Worm (Caenorhabditis elegans): Measurements from ENCODE around the gene Y53F4B.17.

DNA sequence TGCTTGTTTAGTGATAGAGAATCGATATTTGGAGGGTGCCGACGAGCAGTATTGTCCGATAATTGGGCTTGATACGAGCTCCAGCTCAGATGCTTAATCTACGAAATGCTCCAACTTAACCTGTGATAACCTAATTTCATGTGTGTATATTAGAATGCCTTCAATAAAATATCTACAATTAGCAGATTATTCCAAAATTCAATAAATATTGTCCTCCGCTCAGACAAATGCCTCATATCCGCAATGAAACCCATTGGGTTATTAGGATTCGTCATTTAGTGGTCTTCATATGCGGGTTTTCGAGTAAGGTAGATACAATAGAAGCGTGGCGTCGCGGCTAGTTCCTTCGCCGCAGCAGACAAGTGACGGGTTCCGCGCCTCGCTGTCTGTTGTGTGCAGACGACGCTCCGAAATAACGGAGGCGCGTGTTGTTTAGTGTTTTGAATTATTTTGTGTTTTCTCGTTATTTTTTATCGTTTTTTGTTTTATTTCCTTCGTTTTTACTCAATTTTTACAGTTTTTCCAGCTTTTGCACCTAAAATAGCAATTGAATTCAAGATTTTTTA is 32.8 kb upstream of the Y53F4B.17 start, which contains the start of gene cmtr-1:
- no peak for TF ChIP-seq rpc-1 (optimal IDR thresholded peaks at IDR 0.05)
- TF ChIP-seq rpc-1 (tag; optimal IDR thresholded peaks at IDR 0.05), result peak; percentile 17
- TF ChIP-seq snpc-4 (GFP tag; optimal IDR thresholded peaks at IDR 0.05), result peak; percentile 100
- peak; percentile 100 for TF ChIP-seq snpc-4 (tag; optimal IDR thresholded peaks at IDR 0.05)
- no peak for TF ChIP-seq pha-4 (tag; optimal IDR thresholded peaks at IDR 0.05)
- TF ChIP-seq ceh-100 (GFP tag; IDR thresholded peaks at IDR 0.05), result peak; percentile 87
- TF ChIP-seq Y53G8AR.9 (GFP tag; conservative IDR thresholded peaks at IDR 0.05), result peak; percentile 91
- TF ChIP-seq unc-62 (GFP tag; optimal IDR thresholded peaks at IDR 0.05), result no peak
- no peak for TF ChIP-seq hlh-26 (GFP tag; conservative IDR thresholded peaks at IDR 0.05)
- TF ChIP-seq chd-7 (tag; optimal IDR thresholded peaks at IDR 0.05), result peak; percentile 86
- peak; percentile 86 for TF ChIP-seq ztf-28 (GFP tag; IDR thresholded peaks at IDR 0.05)
- no peak for TF ChIP-seq bed-1 (GFP tag; IDR thresholded peaks at IDR 0.05)
- TF ChIP-seq C06A6.2 (GFP tag; conservative IDR thresholded peaks at IDR 0.05), result peak; percentile 86; the same call in 1 of the 2 replicates
- TF ChIP-seq sptf-2 (GFP tag; optimal IDR thresholded peaks at IDR 0.05), result peak; percentile 80

Data from whole organism, young adult.